Worm (Caenorhabditis elegans) whole organism, young adult: ENCODE data around the gene C45G9.9.

Experiments used
- B0035.1 ChIP-seq: sonication (generic microtip); optimal IDR thresholded peaks from 2 replicates; lab custom pipeline; 2016; ENCODE audit warnings: missing genetic modification characterization, mild to moderate bottlenecking, missing compliant biosample characterization, missing genotype, missing genetic modification reagents
- B0261.1 ChIP-seq: sonication (generic microtip); optimal IDR thresholded peaks from 2 replicates; lab custom pipeline; 2016; ENCODE audit warnings: mild to moderate bottlenecking, missing genetic modification characterization, moderate library complexity, missing compliant biosample characterization
- C17E4.6 ChIP-seq: fragments of 200-800 bp; sonication (Bioruptor generic); IDR thresholded peaks from 2 replicates; pipeline ENCODE4 v1.3.6; 2022; ENCODE audit warnings: missing genetic modification reagents, missing genetic modification characterization, missing compliant biosample characterization
- Y53F4B.3 ChIP-seq: fragments of 200-800 bp; sonication (Bioruptor generic); IDR thresholded peaks from 2 replicates; pipeline ENCODE4 v1.3.6; 2022; ENCODE audit warnings: missing genetic modification reagents, missing genetic modification characterization, missing compliant biosample characterization
- Y56A3A.18 ChIP-seq: fragments of 200-800 bp; sonication (Bioruptor generic); IDR thresholded peaks from 2 replicates; pipeline ENCODE4 v1.3.6; 2022; ENCODE audit warnings: missing genetic modification reagents, missing genetic modification characterization, missing compliant biosample characterization
- attf-6 ChIP-seq: fragments of 200-800 bp; sonication (Bioruptor generic); IDR thresholded peaks from 2 replicates; pipeline ENCODE4 v1.3.6; 2022; ENCODE audit warnings: missing genetic modification reagents, missing genetic modification characterization, missing compliant biosample characterization
- bed-1 ChIP-seq: fragments of 200-800 bp; sonication (Bioruptor generic); IDR thresholded peaks from 2 replicates; pipeline ENCODE4 v1.3.6; 2022; ENCODE audit warnings: missing genetic modification reagents, missing genetic modification characterization, missing compliant biosample characterization
- cebp-1 ChIP-seq, 2 experiments: fragments of 200-800 bp in 1 of 2; sonication (Bioruptor generic) in 1 of 2; sonication (generic microtip) in 1 of 2; IDR thresholded peaks in 1 of 2; optimal IDR thresholded peaks in 1 of 2; 2 replicates each; pipeline versions ENCODE4 v1.3.6 to Lab custom; 2017 to 2022; ENCODE audit warnings: missing compliant biosample characterization in 2 of 2, missing genetic modification characterization in 2 of 2, mild to moderate bottlenecking in 1 of 2, missing genetic modification reagents in 1 of 2, moderate library complexity in 1 of 2
- ceh-27 ChIP-seq: fragments of 200-800 bp; sonication (Bioruptor generic); optimal IDR thresholded peaks from 2 replicates; lab custom pipeline; 2018; ENCODE audit warnings: mild to moderate bottlenecking, missing genetic modification characterization, moderate library complexity, missing compliant biosample characterization
- dpff-1 ChIP-seq: sonication (generic microtip); optimal IDR thresholded peaks from 2 replicates; lab custom pipeline; 2017; ENCODE audit warnings: mild to moderate bottlenecking, missing genetic modification characterization, missing compliant biosample characterization
- dpl-1 ChIP-seq: fragments of 150-350 bp; optimal IDR thresholded peaks from 2 replicates; lab custom pipeline; 2014; ENCODE audit warnings: missing biosample characterization, missing genetic modification reagents, missing genetic modification characterization
- efl-1 ChIP-seq: fragments of 150-350 bp; optimal IDR thresholded peaks from 2 replicates; lab custom pipeline; 2014; ENCODE audit warnings: missing biosample characterization, missing genetic modification reagents, missing genetic modification characterization
- egl-44 ChIP-seq: fragments of 200-800 bp; sonication (Bioruptor generic); IDR thresholded peaks from 2 replicates; pipeline ENCODE4 v1.3.6; 2022; ENCODE audit warnings: missing genetic modification reagents, missing genetic modification characterization, missing compliant biosample characterization
- ets-4 ChIP-seq: fragments of 200-800 bp; sonication (Bioruptor generic); optimal IDR thresholded peaks from 2 replicates; lab custom pipeline; 2018; ENCODE audit warnings: mild to moderate bottlenecking, missing genetic modification characterization, missing compliant biosample characterization
- him-1 ChIP-seq: sonication (generic microtip); optimal IDR thresholded peaks from 2 replicates; lab custom pipeline; 2016; ENCODE audit warnings: missing genotype, missing genetic modification reagents, missing genetic modification characterization, missing compliant biosample characterization
- hlh-12 ChIP-seq: sonication (generic microtip); optimal IDR thresholded peaks from 2 replicates; lab custom pipeline; 2016; ENCODE audit warnings: missing genetic modification characterization, missing compliant biosample characterization
- hmg-20 ChIP-seq: fragments of 200-800 bp; sonication (Bioruptor generic); IDR thresholded peaks from 2 replicates; pipeline ENCODE4 v1.3.6; 2022; ENCODE audit warnings: missing genetic modification reagents, missing genetic modification characterization, missing compliant biosample characterization
- let-607 ChIP-seq, 2 experiments: fragments of 200-800 bp in 1 of 2; sonication (Bioruptor generic) in 1 of 2; sonication (generic microtip) in 1 of 2; optimal IDR thresholded peaks; 2 replicates each; lab custom pipeline; 2016 to 2018; ENCODE audit warnings: mild to moderate bottlenecking in 2 of 2, missing compliant biosample characterization in 2 of 2, missing genetic modification characterization in 2 of 2, moderate library complexity in 2 of 2, missing genotype in 1 of 2
- lin-54 ChIP-seq: fragments of 200-800 bp; sonication (Bioruptor generic); optimal IDR thresholded peaks from 2 replicates; lab custom pipeline; 2018; ENCODE audit warnings: mild to moderate bottlenecking, missing genetic modification characterization, missing compliant biosample characterization
- lir-1 ChIP-seq: fragments of 200-800 bp; sonication (Bioruptor generic); conservative IDR thresholded peaks from 2 replicates; pipeline ENCODE4 v1.3.6; 2022; ENCODE audit warnings: missing genetic modification reagents, missing genetic modification characterization, missing compliant biosample characterization
- madf-6 ChIP-seq: fragments of 200-800 bp; sonication (Bioruptor generic); IDR thresholded peaks from 2 replicates; pipeline ENCODE4 v1.3.6; 2022; ENCODE audit warnings: missing genetic modification reagents, missing genetic modification characterization, missing compliant biosample characterization
- madf-8 ChIP-seq: fragments of 200-800 bp; sonication (Bioruptor generic); conservative IDR thresholded peaks from 2 replicates; pipeline ENCODE4 v1.3.6; 2022; ENCODE audit warnings: missing genetic modification reagents, missing genetic modification characterization, missing compliant biosample characterization
- mxl-1 ChIP-seq: sonication (generic microtip); optimal IDR thresholded peaks from 2 replicates; lab custom pipeline; 2016; ENCODE audit warnings: missing genetic modification characterization, missing compliant biosample characterization
- nfya-1 ChIP-seq: sonication (generic microtip); optimal IDR thresholded peaks from 2 replicates; lab custom pipeline; 2017; ENCODE audit warnings: antibody characterized with exemption, missing compliant biosample characterization, missing genetic modification characterization, borderline replicate concordance; ENCODE audit not compliant: insufficient read depth
- nhr-179 ChIP-seq: sonication (generic microtip); optimal IDR thresholded peaks from 2 replicates; lab custom pipeline; 2016; ENCODE audit warnings: mild to moderate bottlenecking, missing genetic modification characterization, missing compliant biosample characterization
- pbrm-1 ChIP-seq: fragments of 200-800 bp; sonication (Bioruptor generic); IDR thresholded peaks from 2 replicates; pipeline ENCODE4 v1.3.6; 2022; ENCODE audit warnings: missing genetic modification reagents, missing genetic modification characterization, missing compliant biosample characterization
- repo-1 ChIP-seq: sonication (generic microtip); optimal IDR thresholded peaks from 2 replicates; lab custom pipeline; 2017; ENCODE audit warnings: mild to moderate bottlenecking, missing genetic modification characterization, missing compliant biosample characterization
- snpc-4 ChIP-seq, 5 experiments: fragments of 150-350 bp in 1 of 5; sonication (generic microtip) in 4 of 5; optimal IDR thresholded peaks; 2 replicates each; lab custom pipeline; 2014 to 2018; ENCODE audit warnings: missing genetic modification characterization in 5 of 5, missing biosample characterization in 3 of 5, antibody characterized with exemption in 2 of 5, mild to moderate bottlenecking in 2 of 5, missing compliant biosample characterization in 2 of 5, missing genotype in 2 of 5, moderate library complexity in 2 of 5, missing genetic modification reagents in 1 of 5
- tbx-9 ChIP-seq: sonication (generic microtip); optimal IDR thresholded peaks from 2 replicates; lab custom pipeline; 2016; ENCODE audit warnings: borderline replicate concordance, missing genetic modification characterization, inconsistent platforms, missing compliant biosample characterization
- xnd-1 ChIP-seq: sonication (generic microtip); optimal IDR thresholded peaks from 2 replicates; lab custom pipeline; 2016; ENCODE audit warnings: missing genotype, missing genetic modification reagents, missing genetic modification characterization, missing compliant biosample characterization
- zfh-2 ChIP-seq: fragments of 200-800 bp; sonication (Bioruptor generic); conservative IDR thresholded peaks from 2 replicates; pipeline ENCODE4 v1.3.6; 2022; ENCODE audit warnings: missing genetic modification reagents, missing genetic modification characterization, missing compliant biosample characterization
- zim-3 ChIP-seq: sonication (generic microtip); optimal IDR thresholded peaks from 2 replicates; lab custom pipeline; 2017; ENCODE audit warnings: mild to moderate bottlenecking, missing genetic modification characterization, moderate library complexity, missing compliant biosample characterization
- ztf-22 ChIP-seq: fragments of 200-800 bp; sonication (Bioruptor generic); optimal IDR thresholded peaks from 2 replicates; lab custom pipeline; 2018; ENCODE audit warnings: mild to moderate bottlenecking, missing genetic modification characterization, moderate library complexity, missing compliant biosample characterization
- ztf-26 ChIP-seq: sonication (generic microtip); optimal IDR thresholded peaks from 2 replicates; lab custom pipeline; 2017; ENCODE audit warnings: missing genetic modification characterization, missing compliant biosample characterization

Gene C45G9.9

DNA sequence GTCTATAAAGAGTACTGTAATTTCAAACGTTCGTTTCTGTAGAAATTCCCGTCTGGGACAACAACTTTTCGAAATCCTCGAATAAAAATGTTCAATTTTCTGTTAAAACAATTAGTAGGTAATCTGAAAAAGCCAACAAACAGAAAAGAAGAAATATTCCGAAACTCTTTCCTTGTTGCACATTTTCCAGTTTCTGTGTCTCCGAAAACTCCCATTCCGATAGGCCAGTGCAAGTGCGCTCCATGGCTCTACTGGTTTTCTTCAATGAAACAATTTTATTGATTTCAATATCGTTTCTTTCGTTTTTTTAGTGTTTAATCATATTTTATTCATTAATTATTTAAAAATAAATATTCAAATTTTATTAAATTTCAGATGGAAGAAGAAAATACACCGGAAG lies 47.0 kb upstream of the C45G9.9 start, which contains the start of gene F54D8.6 (continued):
- TF ChIP-seq Y53F4B.3 (GFP tag; lab: Robert Waterston, UW) (no peak), repo-1 (no peak), nhr-179 (no peak), mxl-1 (tag; lab: Kevin White, UChicago) (no peak), tbx-9 (no peak), attf-6 (GFP tag; lab: Robert Waterston, UW) (no peak), bed-1 (GFP tag; lab: Robert Waterston, UW) (no peak), xnd-1 (tag; lab: Kevin White, UChicago) (no peak), hlh-12 (tag; lab: Kevin White, UChicago) (no peak), B0035.1 (no peak), egl-44 (GFP tag; lab: Robert Waterston, UW) (no peak), zim-3 (tag; lab: Kevin White, UChicago) (no peak), lin-54 (GFP tag; lab: Kevin White, UChicago) (no peak), pbrm-1 (no peak)

DNA sequence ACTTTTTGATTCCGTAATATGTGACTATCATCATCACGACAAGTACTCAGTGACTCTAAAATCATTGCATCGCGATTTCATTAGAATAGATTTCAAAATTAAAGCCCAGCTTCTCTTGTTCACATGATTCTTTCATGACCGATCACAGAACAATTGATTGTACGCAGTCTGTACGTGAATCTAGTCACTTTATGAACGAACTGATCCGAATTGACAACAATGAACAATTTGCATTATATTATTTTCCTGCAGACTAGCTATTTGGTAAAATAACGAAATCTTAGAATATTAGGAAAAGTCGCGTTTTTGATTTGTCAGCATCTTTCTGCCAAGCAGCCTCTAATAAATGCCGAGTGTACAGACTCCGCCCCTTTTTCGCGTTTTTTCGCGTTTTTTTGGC lies 43.9 kb upstream of the C45G9.9 start:
- TF ChIP-seq him-1 (tag; lab: Kevin White, UChicago) (no peak), ceh-27 (GFP tag; lab: Kevin White, UChicago) (no peak), ztf-22 (GFP tag; lab: Kevin White, UChicago) (no peak), cebp-1 (GFP tag; IDR thresholded peaks at IDR 0.05; lab: Robert Waterston, UW) (no peak), cebp-1 (tag; optimal IDR thresholded peaks at IDR 0.05; lab: Kevin White, UChicago) (no peak), hmg-20 (no peak), ztf-26 (tag; lab: Kevin White, UChicago) (no peak)
- TF ChIP-seq, all 124 proteins: peak for 0

DNA sequence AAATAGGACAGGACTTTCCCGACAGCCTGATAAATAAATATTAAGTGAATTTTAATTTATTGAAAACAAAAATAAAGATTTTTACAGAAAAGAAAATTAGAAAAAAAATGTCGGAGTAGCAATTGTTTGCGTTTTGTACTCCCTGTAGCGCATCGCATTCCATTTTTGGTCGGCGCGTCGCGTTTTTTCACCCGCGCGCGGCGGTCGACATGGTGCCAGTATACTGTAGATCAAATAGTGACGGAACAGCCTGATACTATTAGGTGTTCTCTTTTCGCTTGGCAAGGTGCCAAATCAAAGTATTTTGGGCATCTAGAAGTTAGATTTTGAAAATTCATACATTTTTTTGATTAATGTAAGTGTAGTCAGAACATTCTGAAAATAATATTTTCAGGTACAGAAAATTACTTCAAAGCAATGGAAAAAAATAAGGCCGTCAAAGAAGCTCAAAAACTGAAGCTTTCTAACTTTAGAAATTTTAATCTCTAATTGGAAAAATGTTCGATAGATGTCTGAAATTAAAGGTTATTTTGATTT lies 43.2 kb upstream of the C45G9.9 start:
- TF ChIP-seq dpff-1 (no peak), dpl-1 (GFP tag; lab: Kevin White, UChicago) (no peak), B0261.1 (tag; lab: Kevin White, UChicago) (no peak), madf-6 (GFP tag; lab: Robert Waterston, UW) (peak; percentile 74), efl-1 (GFP tag; lab: Kevin White, UChicago) (peak; percentile 57), madf-8 (GFP tag; lab: Robert Waterston, UW) (peak; percentile 48; the same call in 1 of the 2 replicates), let-607 (tag; optimal IDR thresholded peaks at IDR 0.05; lab: Kevin White, UChicago) (no peak)

DNA sequence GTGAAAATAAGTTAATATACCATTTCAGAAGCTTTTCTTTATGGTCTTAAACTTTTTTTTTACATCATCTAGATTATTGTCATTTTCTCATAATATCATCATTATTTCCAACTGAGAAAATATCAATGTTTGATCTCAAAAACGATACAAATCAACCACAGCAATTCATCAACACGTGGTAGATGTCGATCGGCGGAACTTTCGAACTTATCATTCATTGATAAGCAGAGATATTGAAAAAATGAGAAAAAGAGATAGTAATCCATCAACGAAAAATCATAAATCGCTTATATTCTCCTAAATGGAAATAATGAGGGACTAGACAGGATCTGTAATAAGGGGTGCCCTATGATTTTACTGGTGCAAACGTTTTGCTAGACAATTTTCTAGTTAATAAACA lies 41.1 kb upstream of the C45G9.9 start:
- TF ChIP-seq ceh-27 (GFP tag; lab: Kevin White, UChicago) (no peak), C17E4.6 (no peak), nfya-1 (tag; lab: Kevin White, UChicago) (no peak), Y56A3A.18 (no peak), lir-1 (GFP tag; lab: Robert Waterston, UW) (no peak), repo-1 (no peak), ets-4 (GFP tag; lab: Kevin White, UChicago) (no peak), snpc-4 (GFP tag; optimal IDR thresholded peaks at IDR 0.05; lab: Kevin White, UChicago) (no peak), snpc-4 (tag; optimal IDR thresholded peaks at IDR 0.05; lab: Kevin White, UChicago) (no peak), zfh-2 (GFP tag; lab: Robert Waterston, UW) (no peak)
- TF ChIP-seq, all 124 proteins: peak for 0
